Worm (Caenorhabditis elegans): Measurements from ENCODE around the gene ucp-4.

DNA sequence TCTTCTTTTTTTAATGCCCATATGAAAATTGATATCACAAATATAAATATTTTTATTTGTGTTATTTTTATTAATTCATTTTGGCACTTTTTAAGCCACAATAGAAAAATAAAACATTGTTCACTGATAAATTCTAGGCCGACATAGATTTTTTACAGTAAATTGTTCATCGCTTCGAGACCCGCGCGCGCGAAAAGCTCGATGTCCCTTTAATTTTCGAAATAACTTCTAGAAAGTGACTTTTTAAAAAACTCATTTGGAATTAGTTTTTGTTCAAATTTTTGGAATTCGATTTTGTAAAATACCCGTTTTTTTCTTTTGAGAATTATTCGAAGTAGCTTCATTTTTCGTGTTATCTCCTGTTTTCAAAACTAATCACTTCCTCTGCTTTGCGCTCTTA is 50.3 kb downstream of the ucp-4 start:
- TF ChIP-seq nhr-12 (tag; optimal IDR thresholded peaks at IDR 0.05), result no peak
- no peak for TF ChIP-seq mab-5 (tag; optimal IDR thresholded peaks at IDR 0.05)
- TF ChIP-seq ztf-11 (tag; optimal IDR thresholded peaks at IDR 0.05), result no peak
- no peak for TF ChIP-seq lsy-2 (tag; optimal IDR thresholded peaks at IDR 0.05)
- no peak for TF ChIP-seq snpc-4 (tag; optimal IDR thresholded peaks at IDR 0.05)
- no peak for TF ChIP-seq skn-1 (tag; optimal IDR thresholded peaks at IDR 0.05)
- TF ChIP-seq nhr-77 (tag; optimal IDR thresholded peaks at IDR 0.05), result no peak

All from whole organism, L2 larva.